Fruit fly (Drosophila melanogaster): ENCODE measurements around the gene Drsl3.
A peak's percentile ranks its signal among the peaks of the same experiment; 100 is the strongest.

The Drsl3 gene

dm6 chr3L:3305430-3305829 is 9.4 kb upstream of the Drsl3 start (continued):
- TF ChIP-seq CG14710 (tag; optimal IDR thresholded peaks at IDR 0.05) (peak; percentile 30), CG9215 (GFP tag; IDR thresholded peaks at IDR 0.05) (no peak), CHES-1-like (GFP tag; optimal IDR thresholded peaks at IDR 0.05) (peak; percentile 19), CG10431 (GFP tag; optimal IDR thresholded peaks at IDR 0.05) (no peak), crp (GFP tag; optimal IDR thresholded peaks at IDR 0.05) (no peak), ase (GFP tag; IDR thresholded peaks at IDR 0.05) (no peak), lola (GFP tag; optimal IDR thresholded peaks at IDR 0.05) (peak in 1 of 3 experiments; percentile 49), ab (GFP tag; optimal IDR thresholded peaks at IDR 0.05) (no peak), CG14860 (GFP tag; IDR thresholded peaks at IDR 0.05; ENCODE audit: partially characterized antibody) (no peak), insv (GFP tag; optimal IDR thresholded peaks at IDR 0.05) (no peak), CG2875 (GFP tag; optimal IDR thresholded peaks at IDR 0.05) (peak; percentile 66), pfk (GFP tag; optimal IDR thresholded peaks at IDR 0.05) (no peak), E2f1 (GFP tag; IDR thresholded peaks at IDR 0.05) (no peak), Hsf (GFP tag; optimal IDR thresholded peaks at IDR 0.05) (peak; percentile 15), CG9876 (GFP tag; optimal IDR thresholded peaks at IDR 0.05) (no peak), ind (GFP tag; optimal IDR thresholded peaks at IDR 0.05) (no peak), grn (GFP tag; optimal IDR thresholded peaks at IDR 0.05) (peak; percentile 13), tin (GFP tag; optimal IDR thresholded peaks at IDR 0.05) (no peak), bcd (GFP tag; optimal IDR thresholded peaks at IDR 0.05) (no peak), pum (GFP tag; optimal IDR thresholded peaks at IDR 0.05) (no peak), luna (GFP tag; optimal IDR thresholded peaks at IDR 0.05) (no peak), tll (GFP tag; optimal IDR thresholded peaks at IDR 0.05) (no peak), CoRest (tag; optimal IDR thresholded peaks at IDR 0.05) (peak; percentile 19), hb (GFP tag; IDR thresholded peaks at IDR 0.05; ENCODE audit: partially characterized antibody) (no peak), otp (GFP tag; IDR thresholded peaks at IDR 0.05) (no peak), CG12104 (GFP tag; optimal IDR thresholded peaks at IDR 0.05) (peak; percentile 3), Dbx (GFP tag; IDR thresholded peaks at IDR 0.05) (no peak), row (GFP tag; IDR thresholded peaks at IDR 0.05) (no peak), sisA (GFP tag; IDR thresholded peaks at IDR 0.05) (no peak), CG8290 (GFP tag; optimal IDR thresholded peaks at IDR 0.05) (peak; percentile 3), CG8290 (tag; optimal IDR thresholded peaks at IDR 0.05) (peak in 1 of 2 experiments; percentile 86), ERR (GFP tag; optimal IDR thresholded peaks at IDR 0.05) (peak; percentile 6), Dek (tag; optimal IDR thresholded peaks at IDR 0.05) (no peak), trem (tag; optimal IDR thresholded peaks at IDR 0.05) (no peak), Lhr (GFP tag; optimal IDR thresholded peaks at IDR 0.05) (peak; percentile 1), Sry-β (GFP tag; optimal IDR thresholded peaks at IDR 0.05) (peak; percentile 1), Six4 (GFP tag; optimal IDR thresholded peaks at IDR 0.05) (no peak), cg (GFP tag; optimal IDR thresholded peaks at IDR 0.05) (no peak), mld (GFP tag; IDR thresholded peaks at IDR 0.05; ENCODE audit: partially characterized antibody) (no peak), ewg (GFP tag; optimal IDR thresholded peaks at IDR 0.05) (no peak), CG2678 (tag; optimal IDR thresholded peaks at IDR 0.05) (peak; percentile 60), CG2129 (GFP tag; IDR thresholded peaks at IDR 0.05; ENCODE audit: partially characterized antibody) (no peak), slp2 (GFP tag; optimal IDR thresholded peaks at IDR 0.05) (no peak), CG9727 (GFP tag; optimal IDR thresholded peaks at IDR 0.05) (peak; percentile 44), Dad (GFP tag; optimal IDR thresholded peaks at IDR 0.05) (no peak), CG11560 (tag; IDR thresholded peaks at IDR 0.05) (no peak), CG7745 (tag; optimal IDR thresholded peaks at IDR 0.05) (no peak), ssp (GFP tag; IDR thresholded peaks at IDR 0.05) (no peak), emc (GFP tag; optimal IDR thresholded peaks at IDR 0.05) (no peak), CG6765 (GFP tag; optimal IDR thresholded peaks at IDR 0.05) (no peak), CG3847 (GFP tag; IDR thresholded peaks at IDR 0.05) (no peak)
